Worm (Caenorhabditis elegans): ENCODE measurements around the gene C06H5.12.
"Not testable (repeated sequence)": the region's sequence is repeated elsewhere in the genome, so short reads cannot be mapped to it uniquely, and the experiment has no call there.

Gene C06H5.12

DNA sequence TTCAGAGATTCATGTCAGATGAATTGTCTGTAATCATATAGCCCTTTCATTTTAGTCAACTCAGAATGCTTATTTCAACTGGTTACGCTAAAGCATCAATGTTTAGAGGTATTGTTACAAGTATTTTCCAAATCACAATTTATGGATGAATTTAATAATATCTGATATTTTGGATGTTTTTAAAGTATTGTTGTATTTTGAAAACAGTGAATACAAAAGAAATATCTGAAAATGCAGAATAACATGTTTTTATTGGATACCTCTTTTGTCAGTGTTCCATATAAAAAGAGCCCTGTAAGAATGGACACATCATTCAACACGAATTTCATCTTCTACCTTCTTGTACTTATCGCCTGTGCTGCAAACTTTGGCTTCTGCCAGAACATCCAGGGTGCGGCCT, at the start of gene C06H5.12:
Gene C06H5.12, plus strand, starts transcription at position 301 of the 400 bp plus-strand sequence.
- not testable (repeated sequence) for TF ChIP-seq skn-1, nhr-28, nhr-12 (tag; optimal IDR thresholded peaks at IDR 0.05)

ce11 chrV:17845370-17845967, 49.1 kb upstream of the C06H5.12 start:
- TF ChIP-seq nfya-1 (tag; optimal IDR thresholded peaks at IDR 0.05; ENCODE audit: insufficient read depth) (no peak), ceh-9 (tag; optimal IDR thresholded peaks at IDR 0.05) (no peak), mml-1 (tag; optimal IDR thresholded peaks at IDR 0.05) (no peak), snpc-4 (tag; optimal IDR thresholded peaks at IDR 0.05) (no peak), hmg-11 (tag; optimal IDR thresholded peaks at IDR 0.05) (no peak), nhr-43 (tag; optimal IDR thresholded peaks at IDR 0.05; ENCODE audit: poor library complexity, severe bottlenecking) (no peak), nhr-67 (tag; optimal IDR thresholded peaks at IDR 0.05) (no peak), daf-12 (tag; optimal IDR thresholded peaks at IDR 0.05) (no peak), nhr-11 (tag; optimal IDR thresholded peaks at IDR 0.05) (no peak), nhr-237 (tag; optimal IDR thresholded peaks at IDR 0.05) (no peak), eor-1 (tag; optimal IDR thresholded peaks at IDR 0.05) (no peak), pha-4 (tag; optimal IDR thresholded peaks at IDR 0.05) (no peak), nhr-23 (tag; optimal IDR thresholded peaks at IDR 0.05) (no peak), fkh-10 (GFP tag; optimal IDR thresholded peaks at IDR 0.05) (no peak)

DNA sequence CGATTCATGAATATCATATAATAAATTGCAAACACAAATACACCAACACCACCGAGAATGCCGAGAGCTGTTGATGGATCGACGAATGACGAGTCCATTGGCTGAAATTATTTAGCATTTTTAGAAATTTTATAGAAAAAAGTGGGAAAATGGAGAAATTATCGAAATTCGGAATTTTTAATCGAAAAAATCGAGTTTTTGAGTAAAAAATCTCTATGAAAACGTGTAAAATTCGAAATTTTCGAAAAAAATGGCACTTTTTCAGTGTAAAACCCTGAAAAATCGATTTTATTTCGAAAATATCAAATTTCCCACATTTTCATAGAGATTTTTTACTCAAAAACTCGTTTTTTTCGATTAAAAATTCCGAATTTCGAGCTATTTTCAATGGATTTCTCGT, 38.7 kb upstream of the C06H5.12 start, which contains the start of gene tcc-1:
Gene tcc-1, minus strand, starts transcription at position 101 of the 400 bp plus-strand sequence.
- TF ChIP-seq aly-2 (tag; optimal IDR thresholded peaks at IDR 0.05) (no peak), nfya-1 (tag; optimal IDR thresholded peaks at IDR 0.05; ENCODE audit: insufficient read depth) (no peak), nhr-25 (tag; optimal IDR thresholded peaks at IDR 0.05) (no peak), lin-15B (tag; optimal IDR thresholded peaks at IDR 0.05) (no peak), fkh-10 (GFP tag; optimal IDR thresholded peaks at IDR 0.05) (no peak), snpc-4 (tag; optimal IDR thresholded peaks at IDR 0.05) (no peak), R02D3.7 (tag; optimal IDR thresholded peaks at IDR 0.05) (no peak), ceh-28 (tag; optimal IDR thresholded peaks at IDR 0.05) (no peak), nhr-11 (tag; optimal IDR thresholded peaks at IDR 0.05) (no peak)

- TF ChIP-seq nhr-23 (tag; optimal IDR thresholded peaks at IDR 0.05) (peak; percentile 80), sea-2 (GFP tag; optimal IDR thresholded peaks at IDR 0.05) (no peak), fkh-10 (GFP tag; optimal IDR thresholded peaks at IDR 0.05) (peak; percentile 64), nhr-12 (tag; optimal IDR thresholded peaks at IDR 0.05) (no peak), lin-15B (tag; optimal IDR thresholded peaks at IDR 0.05) (peak; percentile 79), elt-1 (tag; optimal IDR thresholded peaks at IDR 0.05) (no peak), tbx-2 (tag; optimal IDR thresholded peaks at IDR 0.05) (peak; percentile 68), nhr-77 (tag; optimal IDR thresholded peaks at IDR 0.05) (no peak), nhr-28 (tag; optimal IDR thresholded peaks at IDR 0.05) (no peak), nfya-1 (tag; optimal IDR thresholded peaks at IDR 0.05; ENCODE audit: insufficient read depth) (peak; percentile 99), pqm-1 (tag; optimal IDR thresholded peaks at IDR 0.05) (peak; percentile 66), hmg-11 (tag; optimal IDR thresholded peaks at IDR 0.05) (peak; percentile 93), ztf-11 (tag; optimal IDR thresholded peaks at IDR 0.05) (no peak), pha-4 (tag; optimal IDR thresholded peaks at IDR 0.05) (peak; percentile 69), egl-27 (tag; optimal IDR thresholded peaks at IDR 0.05) (no peak), ceh-9 (tag; optimal IDR thresholded peaks at IDR 0.05) (no peak), skn-1 (tag; optimal IDR thresholded peaks at IDR 0.05) (peak; percentile 33), mdl-1 (tag; optimal IDR thresholded peaks at IDR 0.05) (peak; percentile 71), nhr-67 (tag; optimal IDR thresholded peaks at IDR 0.05) (no peak), nhr-25 (tag; optimal IDR thresholded peaks at IDR 0.05) (peak; percentile 24), snpc-4 (tag; optimal IDR thresholded peaks at IDR 0.05) (peak; percentile 63), ceh-28 (tag; optimal IDR thresholded peaks at IDR 0.05) (peak; percentile 78), aly-2 (tag; optimal IDR thresholded peaks at IDR 0.05) (no peak), nhr-43 (tag; optimal IDR thresholded peaks at IDR 0.05; ENCODE audit: poor library complexity, severe bottlenecking) (no peak), nhr-11 (tag; optimal IDR thresholded peaks at IDR 0.05) (no peak), lsy-12 (tag; optimal IDR thresholded peaks at IDR 0.05) (peak; percentile 61), unc-39 (tag; optimal IDR thresholded peaks at IDR 0.05) (no peak), ama-1 (optimal IDR thresholded peaks at IDR 0.05) (no peak), ceh-82 (tag; optimal IDR thresholded peaks at IDR 0.05) (peak; percentile 49), nhr-237 (tag; optimal IDR thresholded peaks at IDR 0.05) (no peak), zag-1 (tag; optimal IDR thresholded peaks at IDR 0.05) (no peak), elt-2 (tag; optimal IDR thresholded peaks at IDR 0.05) (peak; percentile 71), eor-1 (tag; optimal IDR thresholded peaks at IDR 0.05) (no peak), jun-1 (tag; optimal IDR thresholded peaks at IDR 0.05) (peak; percentile 73), unc-62 (GFP tag; optimal IDR thresholded peaks at IDR 0.05) (peak; percentile 64), lin-39 (tag; optimal IDR thresholded peaks at IDR 0.05) (peak; percentile 90), R02D3.7 (tag; optimal IDR thresholded peaks at IDR 0.05) (peak; percentile 65), egl-5 (tag; optimal IDR thresholded peaks at IDR 0.05) (peak; percentile 62), nhr-76 (tag; optimal IDR thresholded peaks at IDR 0.05) (no peak)
Observed at ce11 chrV:17857901-17858300, 36.7 kb upstream of the C06H5.12 start.
